Worm (Caenorhabditis elegans): Measurements from ENCODE around the gene Y75B8A.23.

Gene Y75B8A.23

DNA sequence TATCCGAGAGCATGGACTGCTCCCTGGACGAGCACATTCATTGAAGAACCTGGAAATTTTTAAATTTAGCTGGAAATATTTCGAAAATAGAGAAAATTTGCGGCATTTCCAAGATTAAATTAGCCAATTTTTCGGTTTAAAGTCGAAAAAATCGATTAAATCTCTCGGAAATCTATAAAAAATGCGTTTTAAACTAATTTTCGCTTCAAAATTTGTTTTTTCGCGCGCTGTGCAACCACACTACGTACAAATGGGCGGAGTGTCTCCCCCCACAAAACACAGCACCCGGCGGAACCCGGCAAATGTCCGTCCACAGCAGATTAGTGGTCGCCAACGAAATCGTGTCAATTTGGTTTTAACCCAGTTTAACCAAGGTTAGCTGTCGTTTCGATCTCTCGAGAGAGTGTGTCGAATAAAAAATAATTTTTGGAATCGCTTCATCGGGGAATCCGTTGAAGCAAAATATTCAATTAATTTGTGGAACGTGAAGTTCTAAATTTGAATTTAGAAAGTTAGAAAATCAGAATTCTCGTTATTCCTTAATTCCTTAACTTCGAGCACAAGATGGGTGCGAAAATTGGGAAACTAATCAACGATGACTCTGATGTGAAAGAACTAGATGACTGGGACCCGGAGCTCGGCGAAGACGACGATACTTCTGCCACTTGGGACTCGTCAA is at the start of gene Y75B8A.23, which contains the start of gene tim-1:
Gene Y75B8A.23 (plus strand): TSS at position 547 of the 679 bp plus-strand sequence.
Gene tim-1 (minus strand): TSS at position 51 of the 679 bp plus-strand sequence.
- no peak for TF ChIP-seq pha-4 (tag; optimal IDR thresholded peaks at IDR 0.05)
- peak; percentile 14 for TF ChIP-seq ets-4 (GFP tag; optimal IDR thresholded peaks at IDR 0.05)
- peak; percentile 74 for TF ChIP-seq ztf-18 (tag; optimal IDR thresholded peaks at IDR 0.05)
- TF ChIP-seq T26A5.8 (tag; optimal IDR thresholded peaks at IDR 0.05): peak; percentile 44
- peak; percentile 97 for TF ChIP-seq Y95B8A.8 (GFP tag; IDR thresholded peaks at IDR 0.05)
- TF ChIP-seq egl-18 (GFP tag; IDR thresholded peaks at IDR 0.05): peak; percentile 63; the same call in 1 of the 2 replicates
- TF ChIP-seq ztf-22 (GFP tag; optimal IDR thresholded peaks at IDR 0.05): peak; percentile 53
- TF ChIP-seq D2030.7 (GFP tag; IDR thresholded peaks at IDR 0.05): peak; percentile 100
- TF ChIP-seq ztf-25 (GFP tag; IDR thresholded peaks at IDR 0.05): no peak
- TF ChIP-seq nhr-80 (tag; optimal IDR thresholded peaks at IDR 0.05): peak; percentile 51
- 0 out of 2 replicates have a peak, but pooled peaks have one; percentile 62 for TF ChIP-seq cebp-2 (GFP tag; IDR thresholded peaks at IDR 0.05)
- peak; percentile 13 for TF ChIP-seq nhr-27 (tag; optimal IDR thresholded peaks at IDR 0.05)
- TF ChIP-seq bed-1 (GFP tag; IDR thresholded peaks at IDR 0.05): no peak
- TF ChIP-seq mes-4 (tag; optimal IDR thresholded peaks at IDR 0.05): peak; percentile 75
- peak; percentile 81 for TF ChIP-seq akir-1 (GFP tag; optimal IDR thresholded peaks at IDR 0.05)
- TF ChIP-seq snpc-1.3 (tag; optimal IDR thresholded peaks at IDR 0.05; ENCODE audit: insufficient read depth): peak; percentile 98
- TF ChIP-seq ccch-3 (GFP tag; optimal IDR thresholded peaks at IDR 0.05): no peak
- peak; percentile 93 for TF ChIP-seq dpff-1 (tag; optimal IDR thresholded peaks at IDR 0.05)
- TF ChIP-seq repo-1 (tag; optimal IDR thresholded peaks at IDR 0.05): peak; percentile 92
- TF ChIP-seq somi-1 (GFP tag; optimal IDR thresholded peaks at IDR 0.05): peak; percentile 33
- TF ChIP-seq B0035.1 (tag; optimal IDR thresholded peaks at IDR 0.05): peak; percentile 80
- TF ChIP-seq let-607 (tag; optimal IDR thresholded peaks at IDR 0.05): peak; percentile 68 to 84
- TF ChIP-seq ekl-4 (GFP tag; IDR thresholded peaks at IDR 0.05): peak; percentile 95
- peak; percentile 92 for TF ChIP-seq zfh-2 (GFP tag; conservative IDR thresholded peaks at IDR 0.05)
- peak; percentile 99 for TF ChIP-seq attf-6 (GFP tag; IDR thresholded peaks at IDR 0.05)
- TF ChIP-seq Y56A3A.18 (GFP tag; IDR thresholded peaks at IDR 0.05): peak; percentile 93
- peak; percentile 82 for TF ChIP-seq F10E7.11 (tag; optimal IDR thresholded peaks at IDR 0.05)
- peak; percentile 86 for TF ChIP-seq lir-1 (GFP tag; conservative IDR thresholded peaks at IDR 0.05)
- TF ChIP-seq snpc-3.4 (tag; optimal IDR thresholded peaks at IDR 0.05): peak; percentile 99
- 0 out of 2 replicates have a peak, but pooled peaks have one; percentile 10 for TF ChIP-seq F37B4.10 (GFP tag; IDR thresholded peaks at IDR 0.05)
- peak; percentile 79 for TF ChIP-seq madf-8 (GFP tag; conservative IDR thresholded peaks at IDR 0.05)
- peak; percentile 86 for TF ChIP-seq unc-130 (GFP tag; optimal IDR thresholded peaks at IDR 0.05)
- TF ChIP-seq Y67H2A.10 (GFP tag; conservative IDR thresholded peaks at IDR 0.05): no peak
- no peak for TF ChIP-seq F55B11.4 (tag; optimal IDR thresholded peaks at IDR 0.05; ENCODE audit: borderline replicate concordance, insufficient read depth)
- TF ChIP-seq F49E8.2 (tag; optimal IDR thresholded peaks at IDR 0.05; ENCODE audit: insufficient read depth): peak; percentile 97
- TF ChIP-seq ztf-6 (GFP tag; IDR thresholded peaks at IDR 0.05): 0 out of 2 replicates have a peak, but pooled peaks have one; percentile 67
- TF ChIP-seq nfya-2 (GFP tag; IDR thresholded peaks at IDR 0.05): 0 out of 2 replicates have a peak, but pooled peaks have one; percentile 6
- TF ChIP-seq tlf-1 (GFP tag; optimal IDR thresholded peaks at IDR 0.05): peak; percentile 95
- TF ChIP-seq madf-3 (GFP tag; IDR thresholded peaks at IDR 0.05): peak; percentile 89
- peak; percentile 98 for TF ChIP-seq ama-1 (optimal IDR thresholded peaks at IDR 0.05)
- TF ChIP-seq ama-1 (GFP tag; optimal IDR thresholded peaks at IDR 0.05): peak; percentile 54 to 94
- peak; percentile 84 for TF ChIP-seq lsl-1 (GFP tag; optimal IDR thresholded peaks at IDR 0.05)
- peak; percentile 72; the same call in 1 of the 2 replicates for TF ChIP-seq F39B2.1 (GFP tag; IDR thresholded peaks at IDR 0.05)
- TF ChIP-seq lin-26 (GFP tag; IDR thresholded peaks at IDR 0.05): peak; percentile 78; the same call in 1 of the 2 replicates
- TF ChIP-seq mxl-1 (tag; optimal IDR thresholded peaks at IDR 0.05): no peak
- TF ChIP-seq lin-40 (tag; optimal IDR thresholded peaks at IDR 0.05): peak; percentile 96
- peak; percentile 80 for TF ChIP-seq F33H1.4 (GFP tag; IDR thresholded peaks at IDR 0.05)

Measured in whole organism, young adult.